Worm (Caenorhabditis elegans) whole organism, L3 larva: ENCODE results near the gene C03G6.17.
"Not testable (repeated sequence)": the region's sequence is repeated elsewhere in the genome, so short reads cannot be mapped to it uniquely, and the experiment has no call there.

ENCODE experiments used
- R02D3.7 ChIP-seq: fragments of 150-350 bp; optimal IDR thresholded peaks from 2 replicates; lab custom pipeline; 2014; ENCODE audit warnings: missing biosample characterization, missing genetic modification characterization
- ZK546.5 ChIP-seq: sonication (generic microtip); optimal IDR thresholded peaks from 2 replicates; lab custom pipeline; 2017; ENCODE audit warnings: missing biosample characterization, missing genetic modification characterization
- ama-1 ChIP-seq: fragments of 150-350 bp; optimal IDR thresholded peaks from 2 replicates; lab custom pipeline; 2018
- ceh-16 ChIP-seq: sonication (generic microtip); optimal IDR thresholded peaks from 2 replicates; lab custom pipeline; 2017; ENCODE audit warnings: missing biosample characterization, missing genetic modification characterization
- ceh-82 ChIP-seq: fragments of 150-350 bp; optimal IDR thresholded peaks from 2 replicates; lab custom pipeline; 2014; ENCODE audit warnings: missing biosample characterization, missing genetic modification characterization
- ceh-9 ChIP-seq: sonication (generic microtip); optimal IDR thresholded peaks from 2 replicates; lab custom pipeline; 2018; ENCODE audit warnings: missing biosample characterization, missing genetic modification characterization
- egl-27 ChIP-seq: sonication (generic microtip); optimal IDR thresholded peaks from 4 replicates; lab custom pipeline; 2017; ENCODE audit warnings: missing biosample characterization, missing genetic modification reagents, missing genetic modification characterization
- egl-5 ChIP-seq: fragments of 150-350 bp; optimal IDR thresholded peaks from 2 replicates; lab custom pipeline; 2017; ENCODE audit warnings: missing biosample characterization, missing genetic modification reagents, missing genetic modification characterization, inconsistent platforms
- elt-1 ChIP-seq: fragments of 150-350 bp; optimal IDR thresholded peaks from 2 replicates; lab custom pipeline; 2014; ENCODE audit warnings: missing biosample characterization, missing genetic modification characterization
- elt-2 ChIP-seq: sonication (generic microtip); optimal IDR thresholded peaks from 2 replicates; lab custom pipeline; 2016; ENCODE audit warnings: missing genetic modification reagents, mild to moderate bottlenecking, missing genetic modification characterization, missing compliant biosample characterization
- elt-3 ChIP-seq, 3 experiments: fragments of 150-350 bp in 1 of 3; sonication (generic microtip) in 2 of 3; optimal IDR thresholded peaks; 2 replicates in 2 of 3; 4 replicates in 1 of 3; lab custom pipeline; 2014 to 2017; ENCODE audit warnings: missing biosample characterization in 3 of 3, missing genetic modification characterization in 3 of 3
- fkh-10 ChIP-seq: sonication (generic microtip); optimal IDR thresholded peaks from 2 replicates; lab custom pipeline; 2017; ENCODE audit warnings: missing biosample characterization, missing genetic modification reagents, missing genetic modification characterization
- fkh-2 ChIP-seq: fragments of 150-350 bp; optimal IDR thresholded peaks from 2 replicates; lab custom pipeline; 2014; ENCODE audit warnings: missing biosample characterization, missing genetic modification reagents, missing genetic modification characterization
- fos-1 ChIP-seq: fragments of 150-350 bp; optimal IDR thresholded peaks from 2 replicates; lab custom pipeline; 2014; ENCODE audit warnings: missing biosample characterization, missing genetic modification characterization
- hmg-11 ChIP-seq: sonication (generic microtip); optimal IDR thresholded peaks from 2 replicates; lab custom pipeline; 2016; ENCODE audit warnings: missing genetic modification characterization, missing compliant biosample characterization
- lin-15B ChIP-seq: fragments of 150-350 bp; optimal IDR thresholded peaks from 2 replicates; lab custom pipeline; 2014; ENCODE audit warnings: missing biosample characterization, missing genetic modification characterization
- lin-39 ChIP-seq: fragments of 150-350 bp; optimal IDR thresholded peaks from 2 replicates; lab custom pipeline; 2018; ENCODE audit warnings: missing biosample characterization, missing genetic modification reagents, missing genetic modification characterization
- lsy-12 ChIP-seq: sonication (generic microtip); optimal IDR thresholded peaks from 2 replicates; lab custom pipeline; 2016; ENCODE audit warnings: mild to moderate bottlenecking, missing genetic modification characterization, missing compliant biosample characterization
- mdl-1 ChIP-seq: fragments of 150-350 bp; optimal IDR thresholded peaks from 2 replicates; lab custom pipeline; 2014; ENCODE audit warnings: missing biosample characterization, missing genetic modification characterization
- mml-1 ChIP-seq: fragments of 150-350 bp; sonication (generic microtip); optimal IDR thresholded peaks from 3 replicates; lab custom pipeline; 2014; ENCODE audit warnings: missing biosample characterization, missing genetic modification characterization
- nfya-1 ChIP-seq: sonication (generic microtip); optimal IDR thresholded peaks from 2 replicates; lab custom pipeline; 2017; ENCODE audit warnings: missing genetic modification characterization, mild to moderate bottlenecking, missing compliant biosample characterization, antibody characterized with exemption, moderate library complexity; ENCODE audit not compliant: insufficient read depth
- nhr-11 ChIP-seq: fragments of 150-350 bp; optimal IDR thresholded peaks from 2 replicates; lab custom pipeline; 2014; ENCODE audit warnings: missing biosample characterization, missing genetic modification characterization
- nhr-12 ChIP-seq: fragments of 150-350 bp; optimal IDR thresholded peaks from 2 replicates; lab custom pipeline; 2014; ENCODE audit warnings: missing biosample characterization, missing genetic modification characterization
- nhr-23 ChIP-seq: fragments of 150-350 bp; optimal IDR thresholded peaks from 2 replicates; lab custom pipeline; 2014; ENCODE audit warnings: missing biosample characterization, missing genetic modification reagents, missing genetic modification characterization
- nhr-237 ChIP-seq: fragments of 150-350 bp; optimal IDR thresholded peaks from 2 replicates; lab custom pipeline; 2014; ENCODE audit warnings: missing biosample characterization, missing genetic modification characterization
- nhr-25 ChIP-seq: sonication (generic microtip); optimal IDR thresholded peaks from 2 replicates; lab custom pipeline; 2017; ENCODE audit warnings: missing biosample characterization, missing genetic modification characterization
- nhr-43 ChIP-seq: sonication (generic microtip); optimal IDR thresholded peaks from 2 replicates; lab custom pipeline; 2016; ENCODE audit warnings: mild to moderate bottlenecking, missing genetic modification characterization, missing compliant biosample characterization; ENCODE audit not compliant: poor library complexity, severe bottlenecking
- nhr-67 ChIP-seq: fragments of 150-350 bp; optimal IDR thresholded peaks from 2 replicates; lab custom pipeline; 2014; ENCODE audit warnings: missing biosample characterization, missing genetic modification characterization
- nhr-76 ChIP-seq: fragments of 150-350 bp; sonication (generic microtip); optimal IDR thresholded peaks from 5 replicates; lab custom pipeline; 2014; ENCODE audit warnings: missing biosample characterization, missing genetic modification characterization
- pqm-1 ChIP-seq: fragments of 150-350 bp; optimal IDR thresholded peaks from 2 replicates; lab custom pipeline; 2017; ENCODE audit warnings: missing biosample characterization, missing genetic modification characterization, inconsistent platforms
- sea-2 ChIP-seq: fragments of 150-350 bp; sonication (generic microtip); optimal IDR thresholded peaks from 4 replicates; lab custom pipeline; 2014; ENCODE audit warnings: missing biosample characterization, missing genetic modification reagents, missing genetic modification characterization
- skn-1 ChIP-seq: fragments of 150-350 bp; optimal IDR thresholded peaks from 2 replicates; lab custom pipeline; 2014; ENCODE audit warnings: missing biosample characterization, missing genetic modification characterization
- snpc-4 ChIP-seq: fragments of 150-350 bp; optimal IDR thresholded peaks from 2 replicates; lab custom pipeline; 2014; ENCODE audit warnings: missing biosample characterization, missing genetic modification characterization
- tbx-2 ChIP-seq: sonication (generic microtip); optimal IDR thresholded peaks from 2 replicates; lab custom pipeline; 2016; ENCODE audit warnings: mild to moderate bottlenecking, missing genetic modification characterization, missing compliant biosample characterization
- ztf-11 ChIP-seq: fragments of 150-350 bp; optimal IDR thresholded peaks from 2 replicates; lab custom pipeline; 2014; ENCODE audit warnings: missing biosample characterization, missing genetic modification characterization
- ztf-4 ChIP-seq: fragments of 150-350 bp; optimal IDR thresholded peaks from 2 replicates; lab custom pipeline; 2014; ENCODE audit warnings: missing biosample characterization, missing genetic modification characterization

Gene C03G6.17

DNA sequence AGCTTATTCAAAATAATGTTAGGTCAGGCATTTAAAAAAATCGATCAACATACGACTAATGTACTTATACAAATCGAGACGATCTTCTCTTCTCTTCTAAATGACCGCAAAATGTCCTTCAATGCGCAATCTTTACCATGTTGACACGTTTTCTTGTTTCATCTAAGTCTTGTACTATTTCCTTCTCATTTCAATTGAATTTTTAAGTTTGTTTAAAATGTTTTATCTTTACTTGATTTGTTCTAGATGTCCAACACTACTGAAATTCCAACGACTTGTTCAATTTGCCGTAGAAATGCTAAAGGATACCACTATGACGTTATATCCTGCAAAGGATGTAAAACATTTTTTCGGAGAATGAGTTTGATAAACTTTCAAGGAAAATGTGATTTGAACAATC, 39.0 kb downstream of the C03G6.17 start, which contains the start of the genes nhr-263 and nhr-148:
TSS of gene nhr-263 (minus strand) at position 101 of the 400 bp plus-strand sequence.
TSS of gene nhr-148 (plus strand) at position 215 of the 400 bp plus-strand sequence.
- TF ChIP-seq mml-1 (tag; lab: Kevin White, UChicago) = no peak
- TF ChIP-seq nhr-25 (tag; lab: Kevin White, UChicago) = peak; percentile 43
- no peak for TF ChIP-seq elt-2 (tag; lab: Kevin White, UChicago)
- TF ChIP-seq, all 47 proteins: peak for 1

DNA sequence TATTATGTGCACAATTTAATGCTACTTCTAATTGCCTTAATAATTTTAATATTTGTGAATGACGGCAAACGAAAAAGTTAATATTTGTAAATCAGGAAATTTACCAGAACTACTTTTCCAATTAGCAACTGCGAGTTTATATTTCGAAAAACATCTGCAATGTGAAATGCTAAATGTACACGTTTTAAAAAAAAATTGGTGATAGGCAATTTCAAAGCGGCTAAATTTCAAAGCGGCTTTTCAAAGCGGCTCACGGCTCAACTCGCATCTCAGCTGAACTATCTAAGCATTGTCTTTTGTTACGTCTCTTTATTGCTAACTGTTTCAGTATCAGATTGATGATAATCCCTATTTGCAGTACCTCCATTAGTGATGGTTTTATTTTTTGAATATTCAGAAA, 41.1 kb downstream of the C03G6.17 start, which contains the start of gene srh-187:
TSS of gene srh-187 (minus strand) at position 101 of the 400 bp plus-strand sequence.
- TF ChIP-seq tbx-2 (tag; lab: Kevin White, UChicago) (no peak), egl-5 (tag; lab: Kevin White, UChicago) (no peak), elt-2 (tag; lab: Kevin White, UChicago) (no peak), mdl-1 (no peak), skn-1 (tag; lab: Kevin White, UChicago) (no peak), egl-27 (tag; lab: Kevin White, UChicago) (no peak), hmg-11 (tag; lab: Kevin White, UChicago) (no peak), lin-39 (tag; lab: Kevin White, UChicago) (no peak), nhr-67 (no peak), nhr-25 (tag; lab: Kevin White, UChicago) (no peak), fkh-10 (GFP tag; lab: Kevin White, UChicago) (no peak), nhr-12 (tag; lab: Kevin White, UChicago) (no peak), ama-1 (no peak), fkh-2 (no peak), R02D3.7 (tag; lab: Kevin White, UChicago) (no peak), elt-1 (no peak), snpc-4 (tag; lab: Kevin White, UChicago) (no peak), ZK546.5 (no peak), nhr-237 (no peak), ztf-4 (tag; lab: Kevin White, UChicago) (no peak)

DNA sequence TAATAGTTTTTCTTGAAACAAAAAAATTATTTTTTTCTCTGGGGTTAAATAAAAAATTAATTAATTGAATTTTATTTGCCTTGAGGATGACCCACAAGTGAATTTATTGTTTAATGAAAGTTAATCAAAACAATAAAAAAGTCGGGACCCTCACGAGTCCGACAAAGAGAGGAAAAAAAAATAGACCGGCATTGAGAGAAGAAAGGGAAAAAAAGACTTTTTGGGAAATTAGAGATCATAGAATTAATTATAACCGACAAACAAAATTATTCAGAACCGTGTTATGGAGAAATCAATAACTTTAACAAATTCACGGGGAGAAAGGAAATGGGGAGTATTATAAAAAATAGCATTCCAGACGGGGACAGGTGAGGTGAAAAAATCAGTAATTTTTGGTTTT, 43.7 kb downstream of the C03G6.17 start, which contains the start of gene F10G2.7:
TSS of gene F10G2.7 (minus strand) at position 101 of the 400 bp plus-strand sequence.
- TF ChIP-seq nfya-1 (tag; lab: Kevin White, UChicago); elt-1; hmg-11 (tag; lab: Kevin White, UChicago): not testable (repeated sequence)

DNA sequence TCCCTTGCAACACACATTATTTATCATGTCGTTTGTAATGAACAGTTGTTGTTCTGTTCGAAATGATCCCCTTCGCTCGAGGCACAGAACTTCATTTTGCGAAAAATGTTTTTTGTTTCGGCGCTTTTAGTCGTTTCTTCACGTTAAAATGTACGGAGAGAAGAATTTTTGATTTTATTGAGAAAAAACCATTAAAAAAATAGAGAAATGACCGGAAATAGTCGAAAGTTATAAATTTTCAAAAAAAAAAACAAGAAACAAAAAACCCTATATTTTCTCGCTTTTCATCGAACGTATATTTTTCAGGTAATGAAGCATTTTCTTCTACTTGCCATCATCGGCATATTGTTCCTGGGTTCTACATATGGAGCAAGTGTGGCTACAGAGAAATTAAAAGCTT, 48.7 kb downstream of the C03G6.17 start, which contains the start of gene F10G2.1:
TSS of gene F10G2.1 (plus strand) at position 301 of the 400 bp plus-strand sequence.
- TF ChIP-seq ceh-9 (tag; lab: Kevin White, UChicago) (no peak), nfya-1 (tag; lab: Kevin White, UChicago) (no peak), elt-1 (no peak), nhr-11 (tag; lab: Kevin White, UChicago) (no peak), tbx-2 (tag; lab: Kevin White, UChicago) (no peak), nhr-237 (no peak), elt-2 (tag; lab: Kevin White, UChicago) (no peak), mml-1 (tag; lab: Kevin White, UChicago) (no peak), mdl-1 (no peak), fkh-10 (GFP tag; lab: Kevin White, UChicago) (no peak), ceh-82 (no peak), nhr-23 (tag; lab: Kevin White, UChicago) (no peak), pqm-1 (no peak), ceh-16 (tag; lab: Kevin White, UChicago) (no peak)

DNA sequence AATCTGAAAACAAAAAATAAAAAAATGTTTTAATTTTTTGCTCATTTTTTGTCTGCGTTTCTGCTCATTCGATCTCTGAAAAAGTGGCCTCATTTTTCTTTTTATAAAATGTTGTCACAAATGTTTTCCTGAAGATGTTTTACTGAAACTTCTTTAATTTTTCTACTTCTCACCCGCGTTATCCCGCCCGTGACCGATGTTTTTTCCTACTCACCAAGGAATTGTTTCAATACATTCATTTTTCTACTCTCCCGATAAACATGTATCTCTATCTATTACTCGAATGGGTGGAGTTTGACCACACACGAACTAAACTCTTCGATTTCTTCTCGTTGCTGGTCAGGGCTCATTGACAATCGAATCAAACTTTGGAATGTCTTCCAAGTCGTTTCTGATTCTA, 50.0 kb downstream of the C03G6.17 start, which contains the start of gene F10G2.2:
TSS of gene F10G2.2 (plus strand) at position 301 of the 400 bp plus-strand sequence.
- no peak for TF ChIP-seq lin-15B (tag; lab: Kevin White, UChicago)
- TF ChIP-seq lsy-12 = no peak
- TF ChIP-seq nhr-76 = no peak
- TF ChIP-seq elt-1 = no peak
- no peak for TF ChIP-seq fos-1 (tag; lab: Kevin White, UChicago)
- no peak for TF ChIP-seq ztf-11 (tag; lab: Kevin White, UChicago)
- TF ChIP-seq R02D3.7 (tag; lab: Kevin White, UChicago) = no peak
- no peak for TF ChIP-seq fkh-10 (GFP tag; lab: Kevin White, UChicago)
- TF ChIP-seq sea-2 (GFP tag; lab: Kevin White, UChicago) = no peak
- TF ChIP-seq elt-3 (tag; optimal IDR thresholded peaks at IDR 0.05; lab: Kevin White, UChicago) = no peak
- TF ChIP-seq nhr-43 (tag; lab: Kevin White, UChicago) = no peak
